Worm (Caenorhabditis elegans) whole organism, young adult: ENCODE measurements around the gene C01G10.18.
"Not testable (repeated sequence)": the region's sequence is repeated elsewhere in the genome, so short reads cannot be mapped to it uniquely, and the experiment has no call there.

Experiments
- B0261.1 ChIP-seq: sonication (generic microtip); optimal IDR thresholded peaks from 2 replicates; lab custom pipeline; 2016; ENCODE audit warnings: mild to moderate bottlenecking, missing genetic modification characterization, moderate library complexity, missing compliant biosample characterization
- C06A6.2 ChIP-seq: fragments of 200-800 bp; sonication (Bioruptor generic); conservative IDR thresholded peaks from 2 replicates; pipeline ENCODE4 v1.3.6; 2022; ENCODE audit warnings: missing genetic modification characterization, missing compliant biosample characterization
- C17E4.6 ChIP-seq: fragments of 200-800 bp; sonication (Bioruptor generic); IDR thresholded peaks from 2 replicates; pipeline ENCODE4 v1.3.6; 2022; ENCODE audit warnings: missing genetic modification reagents, missing genetic modification characterization, missing compliant biosample characterization
- F22D6.2 ChIP-seq: sonication (generic microtip); optimal IDR thresholded peaks from 2 replicates; lab custom pipeline; 2016; ENCODE audit warnings: mild to moderate bottlenecking, missing genetic modification characterization, missing compliant biosample characterization
- F57A8.1 ChIP-seq: fragments of 200-800 bp; sonication (Bioruptor generic); optimal IDR thresholded peaks from 2 replicates; lab custom pipeline; 2018; ENCODE audit warnings: mild to moderate bottlenecking, missing genetic modification characterization, moderate library complexity, missing compliant biosample characterization
- K11D2.4 ChIP-seq: fragments of 200-800 bp; sonication (Bioruptor generic); IDR thresholded peaks from 2 replicates; pipeline ENCODE4 v1.3.6; 2022; ENCODE audit warnings: missing genetic modification reagents, missing genetic modification characterization, missing compliant biosample characterization
- Y56A3A.18 ChIP-seq: fragments of 200-800 bp; sonication (Bioruptor generic); IDR thresholded peaks from 2 replicates; pipeline ENCODE4 v1.3.6; 2022; ENCODE audit warnings: missing genetic modification reagents, missing genetic modification characterization, missing compliant biosample characterization
- Y95B8A.8 ChIP-seq: fragments of 200-800 bp; sonication (Bioruptor generic); IDR thresholded peaks from 2 replicates; pipeline ENCODE4 v1.3.6; 2022; ENCODE audit warnings: missing genetic modification reagents, missing genetic modification characterization, missing compliant biosample characterization
- aptf-2 ChIP-seq: fragments of 200-800 bp; sonication (Bioruptor generic); conservative IDR thresholded peaks from 2 replicates; pipeline ENCODE4 v1.3.6; 2022; ENCODE audit warnings: missing genetic modification reagents, missing genetic modification characterization, missing compliant biosample characterization
- atf-7 ChIP-seq: sonication (generic microtip); optimal IDR thresholded peaks from 2 replicates; lab custom pipeline; 2017; ENCODE audit warnings: mild to moderate bottlenecking, missing genetic modification characterization, missing compliant biosample characterization
- attf-6 ChIP-seq: fragments of 200-800 bp; sonication (Bioruptor generic); IDR thresholded peaks from 2 replicates; pipeline ENCODE4 v1.3.6; 2022; ENCODE audit warnings: missing genetic modification reagents, missing genetic modification characterization, missing compliant biosample characterization
- bed-2 ChIP-seq: fragments of 200-800 bp; sonication (Bioruptor generic); IDR thresholded peaks from 2 replicates; pipeline ENCODE4 v1.3.6; 2022; ENCODE audit warnings: missing genetic modification reagents, missing genetic modification characterization, missing compliant biosample characterization
- cebp-2 ChIP-seq: fragments of 200-800 bp; sonication (Bioruptor generic); IDR thresholded peaks from 2 replicates; pipeline ENCODE4 v1.3.6; 2022; ENCODE audit warnings: missing genetic modification characterization, missing compliant biosample characterization
- egl-18 ChIP-seq: fragments of 200-800 bp; sonication (Bioruptor generic); IDR thresholded peaks from 2 replicates; pipeline ENCODE4 v1.3.6; 2022; ENCODE audit warnings: missing genetic modification reagents, missing genetic modification characterization, missing compliant biosample characterization
- fkh-3 ChIP-seq: sonication (generic microtip); optimal IDR thresholded peaks from 2 replicates; lab custom pipeline; 2016; ENCODE audit warnings: mild to moderate bottlenecking, missing genetic modification characterization, missing compliant biosample characterization
- hrde-1 ChIP-seq: sonication (generic microtip); optimal IDR thresholded peaks from 2 replicates; lab custom pipeline; 2016; ENCODE audit warnings: missing genetic modification characterization, mild to moderate bottlenecking, missing compliant biosample characterization, moderate library complexity, missing genotype, missing genetic modification reagents, borderline replicate concordance
- hsf-1 ChIP-seq: fragments of 200-800 bp; sonication (Bioruptor generic); IDR thresholded peaks from 2 replicates; pipeline ENCODE4 v1.3.6; 2022; ENCODE audit warnings: missing genetic modification reagents, missing genetic modification characterization, missing compliant biosample characterization
- lin-35 ChIP-seq, 3 experiments: fragments of 150-350 bp in 2 of 3; sonication (generic microtip) in 1 of 3; optimal IDR thresholded peaks; 2 replicates each; lab custom pipeline; 2014 to 2018; ENCODE audit warnings: missing biosample characterization in 3 of 3, missing genetic modification characterization in 3 of 3, missing genetic modification reagents in 3 of 3
- lsy-27 ChIP-seq: sonication (generic microtip); optimal IDR thresholded peaks from 2 replicates; lab custom pipeline; 2017; ENCODE audit warnings: missing genetic modification characterization, mild to moderate bottlenecking, missing compliant biosample characterization, antibody characterized with exemption, missing genotype, borderline replicate concordance; ENCODE audit not compliant: insufficient read depth
- madf-6 ChIP-seq: fragments of 200-800 bp; sonication (Bioruptor generic); IDR thresholded peaks from 2 replicates; pipeline ENCODE4 v1.3.6; 2022; ENCODE audit warnings: missing genetic modification reagents, missing genetic modification characterization, missing compliant biosample characterization
- mel-28 ChIP-seq: sonication (generic microtip); optimal IDR thresholded peaks from 2 replicates; lab custom pipeline; 2016; ENCODE audit warnings: borderline replicate concordance, mild to moderate bottlenecking, missing genetic modification characterization, missing compliant biosample characterization
- nfya-1 ChIP-seq: sonication (generic microtip); optimal IDR thresholded peaks from 2 replicates; lab custom pipeline; 2017; ENCODE audit warnings: antibody characterized with exemption, missing compliant biosample characterization, missing genetic modification characterization, borderline replicate concordance; ENCODE audit not compliant: insufficient read depth
- nhr-120 ChIP-seq: fragments of 200-800 bp; sonication (Bioruptor generic); IDR thresholded peaks from 2 replicates; pipeline ENCODE4 v1.3.6; 2022; ENCODE audit warnings: missing genetic modification characterization, missing compliant biosample characterization
- nhr-27 ChIP-seq: fragments of 200-800 bp; sonication (Bioruptor generic); optimal IDR thresholded peaks from 2 replicates; lab custom pipeline; 2018; ENCODE audit warnings: mild to moderate bottlenecking, missing genetic modification characterization, moderate library complexity, missing compliant biosample characterization
- pha-4 ChIP-seq: fragments of 150-350 bp; sonication (generic microtip); optimal IDR thresholded peaks from 2 replicates; lab custom pipeline; 2014; ENCODE audit warnings: missing biosample characterization, missing genetic modification reagents, missing genetic modification characterization
- rec-8 ChIP-seq, 2 experiments: sonication (generic microtip); optimal IDR thresholded peaks; 2 replicates each; lab custom pipeline; 2016; ENCODE audit warnings: mild to moderate bottlenecking in 2 of 2, missing genetic modification characterization in 2 of 2, missing genetic modification reagents in 2 of 2, missing genotype in 2 of 2, missing biosample characterization in 1 of 2, missing compliant biosample characterization in 1 of 2, moderate library complexity in 1 of 2
- snpc-1.1 ChIP-seq: sonication (generic microtip); optimal IDR thresholded peaks from 2 replicates; lab custom pipeline; 2017; ENCODE audit warnings: missing genetic modification characterization, mild to moderate bottlenecking, missing compliant biosample characterization, antibody characterized with exemption, moderate library complexity, missing genotype, missing genetic modification reagents; ENCODE audit not compliant: insufficient read depth
- snpc-1.3 ChIP-seq: sonication (generic microtip); optimal IDR thresholded peaks from 2 replicates; lab custom pipeline; 2017; ENCODE audit warnings: missing genetic modification characterization, mild to moderate bottlenecking, missing compliant biosample characterization, antibody characterized with exemption, moderate library complexity, missing genotype, missing genetic modification reagents; ENCODE audit not compliant: insufficient read depth
- snpc-4 ChIP-seq, 5 experiments: fragments of 150-350 bp in 1 of 5; sonication (generic microtip) in 4 of 5; optimal IDR thresholded peaks; 2 replicates each; lab custom pipeline; 2014 to 2018; ENCODE audit warnings: missing genetic modification characterization in 5 of 5, missing biosample characterization in 3 of 5, antibody characterized with exemption in 2 of 5, mild to moderate bottlenecking in 2 of 5, missing compliant biosample characterization in 2 of 5, missing genotype in 2 of 5, moderate library complexity in 2 of 5, missing genetic modification reagents in 1 of 5
- unc-62 ChIP-seq: fragments of 150-350 bp; optimal IDR thresholded peaks from 2 replicates; lab custom pipeline; 2014; ENCODE audit warnings: missing biosample characterization, missing genetic modification reagents, missing genetic modification characterization
- zfh-2 ChIP-seq: fragments of 200-800 bp; sonication (Bioruptor generic); conservative IDR thresholded peaks from 2 replicates; pipeline ENCODE4 v1.3.6; 2022; ENCODE audit warnings: missing genetic modification reagents, missing genetic modification characterization, missing compliant biosample characterization
- ztf-26 ChIP-seq: sonication (generic microtip); optimal IDR thresholded peaks from 2 replicates; lab custom pipeline; 2017; ENCODE audit warnings: missing genetic modification characterization, missing compliant biosample characterization
- ztf-3 ChIP-seq: fragments of 200-800 bp; sonication (Bioruptor generic); optimal IDR thresholded peaks from 2 replicates; lab custom pipeline; 2018; ENCODE audit warnings: mild to moderate bottlenecking, missing genetic modification characterization, missing compliant biosample characterization
- ztf-6 ChIP-seq: fragments of 200-800 bp; sonication (Bioruptor generic); IDR thresholded peaks from 2 replicates; pipeline ENCODE4 v1.3.6; 2022; ENCODE audit warnings: missing genetic modification reagents, missing genetic modification characterization, missing compliant biosample characterization

C01G10.18 gene

DNA sequence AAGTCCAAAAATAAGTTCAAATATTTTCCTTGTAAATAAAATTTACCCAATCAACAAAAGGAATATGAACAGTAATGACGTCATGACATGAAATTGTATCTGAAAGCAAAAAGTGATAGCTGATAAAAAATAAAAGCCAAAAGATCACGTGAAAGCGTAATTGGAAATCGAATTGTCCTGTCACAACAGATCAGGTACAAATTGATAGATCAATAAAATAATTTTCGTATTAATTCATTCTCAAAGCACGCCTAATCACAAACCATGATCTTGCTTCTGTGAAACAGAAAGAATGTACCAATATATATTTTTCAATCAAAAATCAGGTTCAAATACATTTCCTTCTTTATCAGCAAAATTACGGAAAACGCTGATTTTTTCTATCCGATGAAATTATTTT lies 31.0 kb upstream of the C01G10.18 start, which contains the start of gene flor-1:
Gene flor-1 (minus strand): TSS at position 101 of the 400 bp plus-strand sequence.
- TF ChIP-seq atf-7 (no peak), nfya-1 (tag; lab: Kevin White, UChicago) (no peak), egl-18 (GFP tag; lab: Robert Waterston, UW) (no peak), lin-35 (GFP tag; optimal IDR thresholded peaks at IDR 0.05; lab: Kevin White, UChicago) (no peak), B0261.1 (tag; lab: Kevin White, UChicago) (no peak), nhr-120 (GFP tag; lab: Robert Waterston, UW) (no peak), hsf-1 (GFP tag; lab: Robert Waterston, UW) (no peak), ztf-6 (GFP tag; lab: Robert Waterston, UW) (no peak), K11D2.4 (GFP tag; lab: Robert Waterston, UW) (no peak), madf-6 (GFP tag; lab: Robert Waterston, UW) (no peak), Y95B8A.8 (GFP tag; lab: Robert Waterston, UW) (no peak), hrde-1 (tag; lab: Kevin White, UChicago) (no peak), C06A6.2 (GFP tag; lab: Robert Waterston, UW) (no peak), nhr-27 (tag; lab: Kevin White, UChicago) (no peak), C17E4.6 (GFP tag; lab: Robert Waterston, UW) (no peak), snpc-1.3 (tag; lab: Kevin White, UChicago) (no peak), zfh-2 (GFP tag; lab: Robert Waterston, UW) (no peak), F22D6.2 (tag; lab: Kevin White, UChicago) (no peak), mel-28 (no peak), fkh-3 (tag; lab: Kevin White, UChicago) (no peak)

DNA sequence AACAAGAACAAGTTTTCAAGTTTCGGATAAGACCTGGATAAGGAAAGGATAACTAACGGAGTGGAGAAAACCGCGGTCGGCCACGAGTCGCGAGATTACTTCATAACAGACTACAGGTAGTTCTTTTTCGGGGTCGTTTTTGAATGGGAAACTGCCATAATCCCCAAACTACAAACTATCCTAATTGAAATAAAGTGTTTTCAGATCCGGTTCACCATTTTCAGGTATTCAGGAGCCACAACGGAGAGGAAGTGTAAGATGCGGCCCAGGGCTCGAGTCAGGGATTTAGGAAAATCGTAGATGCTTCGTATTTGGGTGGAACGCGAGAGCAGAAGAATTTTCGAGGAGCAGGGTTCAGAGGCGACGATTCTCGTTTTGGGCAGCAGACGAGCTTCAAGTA lies 27.5 kb upstream of the C01G10.18 start, which contains the start of gene T01G5.8:
Gene T01G5.8 (plus strand): TSS at position 301 of the 400 bp plus-strand sequence.
- TF ChIP-seq snpc-1.1 (tag; lab: Kevin White, UChicago); C06A6.2 (GFP tag; lab: Robert Waterston, UW); bed-2 (GFP tag; lab: Robert Waterston, UW): not testable (repeated sequence)

DNA sequence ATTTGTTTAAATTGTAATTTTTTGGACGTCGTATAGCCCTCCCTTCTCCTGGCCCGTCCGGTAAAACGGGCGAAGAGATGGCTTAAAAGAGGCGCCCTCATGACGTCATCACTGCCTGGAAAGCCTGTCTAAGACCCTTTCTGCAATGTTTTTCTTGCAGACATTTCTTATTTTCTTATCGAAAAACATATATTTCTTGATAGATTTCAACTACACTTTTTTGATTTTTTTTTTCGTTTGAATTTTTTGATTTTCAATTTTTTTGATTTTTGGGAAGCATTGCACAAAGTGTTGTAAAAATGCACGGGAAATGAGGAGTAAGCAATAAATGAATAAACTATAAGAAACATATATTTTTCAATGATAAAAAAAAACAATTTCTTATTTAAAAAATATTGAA lies 25.5 kb upstream of the C01G10.18 start, which contains the start of gene T01G5.6:
Gene T01G5.6 (minus strand): TSS at position 101 of the 400 bp plus-strand sequence.
- TF ChIP-seq rec-8 (tag; optimal IDR thresholded peaks at IDR 0.05; lab: Kevin White, UChicago) (no peak), Y56A3A.18 (GFP tag; lab: Robert Waterston, UW) (no peak), madf-6 (GFP tag; lab: Robert Waterston, UW) (no peak), hrde-1 (tag; lab: Kevin White, UChicago) (no peak), aptf-2 (GFP tag; lab: Robert Waterston, UW) (no peak), ztf-3 (GFP tag; lab: Kevin White, UChicago) (no peak), snpc-4 (GFP tag; optimal IDR thresholded peaks at IDR 0.05; lab: Kevin White, UChicago) (no peak), snpc-4 (tag; optimal IDR thresholded peaks at IDR 0.05; lab: Kevin White, UChicago) (no peak), unc-62 (no peak), cebp-2 (GFP tag; lab: Robert Waterston, UW) (no peak), pha-4 (tag; lab: Kevin White, UChicago) (no peak), ztf-26 (no peak), lsy-27 (tag; lab: Kevin White, UChicago) (no peak), K11D2.4 (GFP tag; lab: Robert Waterston, UW) (no peak), F57A8.1 (GFP tag; lab: Kevin White, UChicago) (no peak), attf-6 (no peak)
